Worm (Caenorhabditis elegans): ENCODE results near the gene jmjd-1.2.
A peak's percentile ranks its signal among the peaks of the same experiment; 100 is the strongest.

Gene jmjd-1.2

DNA sequence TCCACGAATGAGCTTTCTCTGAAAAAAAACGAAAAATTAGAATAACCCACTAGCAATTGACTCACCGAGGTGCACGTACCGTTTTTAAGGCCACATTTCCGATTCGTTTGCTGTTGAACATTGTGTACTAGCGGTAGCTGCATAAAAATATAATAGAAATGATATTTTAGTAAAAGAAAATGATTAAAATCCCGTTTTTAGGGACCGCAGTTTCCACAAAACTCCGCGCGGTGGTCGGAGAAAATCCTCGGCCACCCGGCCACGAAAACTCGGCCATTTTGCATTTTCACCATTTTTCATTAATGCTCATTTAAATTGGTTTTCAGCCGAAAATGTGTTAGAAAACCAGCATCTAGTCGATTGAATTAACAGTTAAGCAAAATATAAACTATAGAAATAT, 51.6 kb downstream of the jmjd-1.2 start, which contains the start of gene yars-2 (continued):
- no peak for TF ChIP-seq ceh-19 (GFP tag; optimal IDR thresholded peaks at IDR 0.05)
- TF ChIP-seq ztf-16 (tag; optimal IDR thresholded peaks at IDR 0.05) = no peak
- no peak for TF ChIP-seq F13H6.1 (tag; optimal IDR thresholded peaks at IDR 0.05)
- TF ChIP-seq lim-6 (tag; optimal IDR thresholded peaks at IDR 0.05) = no peak
- TF ChIP-seq elt-2 (tag; optimal IDR thresholded peaks at IDR 0.05) = peak; percentile 31
- no peak for TF ChIP-seq nhr-11 (tag; optimal IDR thresholded peaks at IDR 0.05)
- TF ChIP-seq T23F11.4 (GFP tag; optimal IDR thresholded peaks at IDR 0.05) = no peak
- TF ChIP-seq hlh-8 (tag; optimal IDR thresholded peaks at IDR 0.05) = peak; percentile 13
- peak; percentile 63 for TF ChIP-seq C08G9.2 (tag; optimal IDR thresholded peaks at IDR 0.05)
- TF ChIP-seq ceh-24 (tag; optimal IDR thresholded peaks at IDR 0.05) = no peak
- TF ChIP-seq sox-2 (GFP tag; IDR thresholded peaks at IDR 0.05) = no peak
- TF ChIP-seq mec-3 (tag; optimal IDR thresholded peaks at IDR 0.05; ENCODE audit: borderline replicate concordance) = no peak
- TF ChIP-seq nhr-232 (tag; optimal IDR thresholded peaks at IDR 0.05) = no peak
- TF ChIP-seq unc-3 (GFP tag; conservative IDR thresholded peaks at IDR 0.05) = no peak
- TF ChIP-seq unc-3 (tag; optimal IDR thresholded peaks at IDR 0.05) = no peak
- peak; percentile 26 for TF ChIP-seq zip-5 (tag; optimal IDR thresholded peaks at IDR 0.05)
- peak; percentile 59 for TF ChIP-seq ets-4 (tag; optimal IDR thresholded peaks at IDR 0.05)
- TF ChIP-seq ref-2 (tag; optimal IDR thresholded peaks at IDR 0.05) = peak; percentile 33
- TF ChIP-seq madf-2 (tag; optimal IDR thresholded peaks at IDR 0.05) = no peak
